Worm (Caenorhabditis elegans): Measurements from ENCODE around the gene sbds-1.

DNA sequence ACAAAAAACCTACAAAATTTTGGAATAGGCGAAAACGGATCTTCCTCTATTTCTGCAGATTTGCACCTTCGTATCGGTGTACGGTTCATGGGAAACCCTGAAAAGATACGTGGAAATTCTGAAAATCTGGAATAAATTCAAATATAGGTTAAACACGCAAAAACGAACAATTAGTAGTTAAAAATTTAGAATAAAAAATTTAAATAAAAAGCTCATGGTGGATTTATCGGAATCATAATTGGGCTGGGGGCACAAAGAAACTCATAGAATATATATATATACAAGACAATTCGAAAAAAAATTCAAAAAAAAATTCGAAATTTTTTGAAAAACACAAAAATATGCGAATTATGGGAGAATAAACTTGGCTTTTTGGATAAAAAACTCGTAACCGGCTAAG is 51.2 kb downstream of the sbds-1 start, which contains the start of gene helq-1:
- TF ChIP-seq W03F9.2 (tag; optimal IDR thresholded peaks at IDR 0.05) (no peak), him-1 (tag; optimal IDR thresholded peaks at IDR 0.05) (no peak)
